Fruit fly (Drosophila melanogaster): ENCODE data around the gene kar.

kar gene

DNA sequence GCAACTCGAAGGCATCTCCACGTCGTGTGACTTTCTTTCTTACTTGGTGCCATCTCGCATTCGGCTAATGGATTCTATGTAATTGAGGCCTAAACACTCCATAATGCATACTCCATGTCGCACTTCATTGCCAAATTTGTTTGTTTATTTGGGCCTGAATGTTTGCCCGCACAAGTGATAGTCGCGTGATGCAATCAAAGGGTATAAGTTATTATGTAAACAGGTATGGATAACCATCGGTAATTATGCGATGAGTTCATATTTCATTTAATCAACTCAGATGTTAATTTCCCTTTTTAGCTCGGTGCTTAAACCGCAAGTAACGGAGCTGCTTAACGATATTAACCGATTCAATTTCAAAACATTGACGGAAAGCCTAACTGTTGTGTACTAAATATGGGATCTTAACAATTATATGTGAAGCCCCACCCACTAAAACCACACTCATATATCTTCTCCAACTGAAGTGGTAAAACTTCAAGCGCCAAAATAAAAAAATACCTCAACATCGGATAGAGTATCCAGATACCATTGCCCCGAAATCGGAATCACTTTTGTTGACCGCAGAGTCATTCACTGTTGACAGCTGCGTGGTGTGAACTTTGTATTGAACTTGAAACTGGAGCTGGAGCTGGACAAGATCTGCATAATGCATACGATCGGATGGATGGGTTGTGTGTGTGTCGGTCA lies 44.4 kb downstream of the kar start (continued):
- TF ChIP-seq vnd (GFP tag; IDR thresholded peaks at IDR 0.05; ENCODE audit: partially characterized antibody) (no peak), CG7987 (GFP tag; optimal IDR thresholded peaks at IDR 0.05) (no peak)

DNA sequence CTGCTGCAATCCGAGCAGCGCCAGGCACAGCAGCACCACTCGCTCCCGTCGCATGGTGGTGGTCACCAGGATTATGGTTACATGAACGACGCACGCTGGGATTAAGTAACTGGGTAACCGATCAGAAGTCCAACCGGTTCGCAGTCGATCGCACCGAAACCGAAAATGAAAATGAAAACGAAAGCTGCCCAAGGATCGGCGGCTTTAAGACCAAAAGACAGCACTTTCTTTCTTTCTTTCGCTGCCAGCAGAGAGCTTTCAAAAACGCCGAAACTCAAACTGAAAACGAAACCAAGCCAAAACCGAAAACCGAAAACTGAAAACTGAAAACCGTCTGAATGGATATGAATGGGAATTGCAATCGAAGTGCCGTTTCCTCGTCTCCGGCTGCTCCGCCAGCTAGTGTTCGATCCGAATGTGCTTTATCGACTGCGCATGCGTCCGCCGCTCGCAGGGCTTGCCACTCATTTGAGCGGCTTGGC lies 47.1 kb downstream of the kar start, which contains the start of gene CG6753:
TSS of gene CG6753 (minus strand) at position 432 of the 482 bp plus-strand sequence.
- TF ChIP-seq Dll (GFP tag; IDR thresholded peaks at IDR 0.05; ENCODE audit: partially characterized antibody): no peak
- no peak for TF ChIP-seq CG12071 (GFP tag; optimal IDR thresholded peaks at IDR 0.05)
- TF ChIP-seq vnd (GFP tag; IDR thresholded peaks at IDR 0.05; ENCODE audit: partially characterized antibody): 0 out of 3 replicates have a peak, but pooled peaks have one; percentile 16

DNA sequence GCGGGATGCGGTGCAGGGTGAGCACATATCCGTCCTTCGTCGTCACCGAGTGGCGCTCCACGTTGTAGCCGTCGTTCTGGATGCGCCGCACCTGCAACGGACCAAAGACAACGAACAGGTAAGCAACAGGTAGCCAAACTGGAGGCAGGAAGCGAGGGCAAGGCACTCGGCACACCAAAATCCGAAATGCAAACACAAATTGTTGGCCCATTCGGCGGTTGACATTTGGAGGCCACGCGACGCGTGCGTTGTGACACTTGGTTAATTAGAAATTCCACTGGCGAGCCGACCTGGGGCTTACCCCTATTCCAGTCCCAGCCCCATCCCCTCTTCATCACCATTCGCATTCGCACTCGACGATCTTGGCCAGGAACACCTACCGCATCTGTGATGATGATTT lies 47.5 kb downstream of the kar start:
- TF ChIP-seq grau (tag; optimal IDR thresholded peaks at IDR 0.05): no peak
- TF ChIP-seq CG9609 (GFP tag; optimal IDR thresholded peaks at IDR 0.05): no peak
- TF ChIP-seq CG8478 (optimal IDR thresholded peaks at IDR 0.05): peak; percentile 71
- no peak for TF ChIP-seq Ptx1 (GFP tag; IDR thresholded peaks at IDR 0.05)
- peak; percentile 84 for TF ChIP-seq Ets65A (GFP tag)
- no peak for TF ChIP-seq CG13624 (GFP tag; optimal IDR thresholded peaks at IDR 0.05)
- no peak for TF ChIP-seq dan (GFP tag; IDR thresholded peaks at IDR 0.05)

DNA sequence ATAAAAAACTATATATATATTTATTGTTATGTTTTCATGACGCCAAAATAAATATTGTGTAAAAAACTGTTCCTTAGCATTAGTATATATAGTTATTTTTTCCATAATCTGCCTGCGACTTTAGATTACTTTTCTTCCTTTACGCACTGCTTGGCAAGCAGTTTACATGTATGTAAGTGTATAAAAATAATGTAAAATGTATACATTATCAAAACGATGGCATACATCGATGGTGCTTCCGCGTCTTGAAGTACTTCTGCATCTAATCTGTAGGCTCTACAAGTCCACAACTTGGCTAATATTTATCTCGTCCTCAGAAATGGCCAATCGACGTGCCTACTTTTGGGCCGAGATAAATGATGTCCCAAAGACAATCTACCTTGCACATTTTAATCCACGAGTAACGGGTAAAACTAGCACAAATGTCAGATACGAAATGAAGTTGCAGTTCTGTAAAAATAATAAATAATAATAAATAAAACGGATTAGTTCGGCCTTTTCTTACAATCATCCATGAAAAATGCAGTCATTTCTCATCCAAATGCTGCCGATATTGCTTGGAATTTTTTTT lies 51.1 kb downstream of the kar start, which contains the start of gene CG11608:
TSS of gene CG11608 (plus strand) at position 521 of the 571 bp plus-strand sequence.
- no peak for TF ChIP-seq CG9437 (GFP tag; optimal IDR thresholded peaks at IDR 0.05)
- TF ChIP-seq CG10462 (GFP tag; optimal IDR thresholded peaks at IDR 0.05): no peak
- no peak for TF ChIP-seq BEAF-32 (GFP tag; optimal IDR thresholded peaks at IDR 0.05)
- TF ChIP-seq aop (GFP tag; IDR thresholded peaks at IDR 0.05): 0 out of 2 replicates have a peak, but pooled peaks have one; percentile 31
- no peak for TF ChIP-seq CG12744 (GFP tag; optimal IDR thresholded peaks at IDR 0.05)
- no peak for TF ChIP-seq Optix (GFP tag; IDR thresholded peaks at IDR 0.05)
- TF ChIP-seq Chrac-16 (GFP tag; optimal IDR thresholded peaks at IDR 0.05): no peak
- no peak for TF ChIP-seq sob (GFP tag; IDR thresholded peaks at IDR 0.05)
- no peak for TF ChIP-seq sug (tag; optimal IDR thresholded peaks at IDR 0.05)
- TF ChIP-seq Drgx (GFP tag; IDR thresholded peaks at IDR 0.05): no peak
- peak; percentile 41 for TF ChIP-seq stwl (tag; optimal IDR thresholded peaks at IDR 0.05)
- TF ChIP-seq CG15011 (GFP tag; optimal IDR thresholded peaks at IDR 0.05): no peak
- TF ChIP-seq bcd (GFP tag; optimal IDR thresholded peaks at IDR 0.05): no peak
- no peak for TF ChIP-seq Adf1 (GFP tag; IDR thresholded peaks at IDR 0.05)
- no peak for TF ChIP-seq CG34224 (GFP tag; IDR thresholded peaks at IDR 0.05; ENCODE audit: partially characterized antibody)
- no peak for TF ChIP-seq rib (GFP tag; IDR thresholded peaks at IDR 0.05)
- TF ChIP-seq CG2199 (GFP tag; IDR thresholded peaks at IDR 0.05): peak; percentile 92
- no peak for TF ChIP-seq slou (GFP tag; optimal IDR thresholded peaks at IDR 0.05)
- TF ChIP-seq CG11504 (tag; optimal IDR thresholded peaks at IDR 0.05): no peak
- TF ChIP-seq CG8388 (GFP tag; optimal IDR thresholded peaks at IDR 0.05): no peak
- TF ChIP-seq Atf-2 (GFP tag; optimal IDR thresholded peaks at IDR 0.05): no peak
- TF ChIP-seq cwo (GFP tag; optimal IDR thresholded peaks at IDR 0.05): no peak
- TF ChIP-seq D19A (tag; optimal IDR thresholded peaks at IDR 0.05): no peak
- peak; percentile 61; the same call in 1 of the 2 replicates for TF ChIP-seq amos (GFP tag; IDR thresholded peaks at IDR 0.05; ENCODE audit: partially characterized antibody)
- TF ChIP-seq HHEX (GFP tag; optimal IDR thresholded peaks at IDR 0.05): no peak
- no peak for TF ChIP-seq insv (GFP tag; optimal IDR thresholded peaks at IDR 0.05)
- no peak for TF ChIP-seq CG3407 (GFP tag; optimal IDR thresholded peaks at IDR 0.05)
- no peak for TF ChIP-seq gsb-n (tag; optimal IDR thresholded peaks at IDR 0.05)
- TF ChIP-seq CG12942 (GFP tag; optimal IDR thresholded peaks at IDR 0.05): no peak
- TF ChIP-seq org-1 (GFP tag; optimal IDR thresholded peaks at IDR 0.05): no peak
- TF ChIP-seq CG16813 (GFP tag; IDR thresholded peaks at IDR 0.05; ENCODE audit: partially characterized antibody): peak; percentile 34; the same call in 1 of the 3 replicates
- TF ChIP-seq her (GFP tag; optimal IDR thresholded peaks at IDR 0.05): no peak
- TF ChIP-seq Xrp1 (GFP tag; IDR thresholded peaks at IDR 0.05): no peak
